Worm (Caenorhabditis elegans) whole organism, L1 larva: ENCODE measurements around the gene col-12.
A peak's percentile ranks its signal among the peaks of the same experiment; 100 is the strongest.

Source experiments
- C04F5.9 ChIP-seq: sonication (generic microtip); optimal IDR thresholded peaks from 2 replicates; lab custom pipeline; 2016; ENCODE audit warnings: missing genetic modification characterization, missing compliant biosample characterization
- C16A3.4 ChIP-seq: fragments of 150-350 bp; optimal IDR thresholded peaks from 2 replicates; lab custom pipeline; 2014; ENCODE audit warnings: missing biosample characterization, missing genetic modification characterization
- F16B12.6 ChIP-seq: fragments of 150-350 bp; optimal IDR thresholded peaks from 2 replicates; lab custom pipeline; 2014; ENCODE audit warnings: missing biosample characterization, missing genetic modification characterization
- Y116A8C.19 ChIP-seq: sonication (generic microtip); optimal IDR thresholded peaks from 2 replicates; lab custom pipeline; 2016; ENCODE audit warnings: missing compliant biosample characterization, missing genetic modification characterization, borderline replicate concordance
- aha-1 ChIP-seq: fragments of 150-350 bp; optimal IDR thresholded peaks from 2 replicates; lab custom pipeline; 2014; ENCODE audit warnings: missing biosample characterization, missing genetic modification characterization
- alr-1 ChIP-seq: fragments of 200-800 bp; sonication (Bioruptor generic); optimal IDR thresholded peaks from 2 replicates; lab custom pipeline; 2018; ENCODE audit warnings: borderline replicate concordance, mild to moderate bottlenecking, missing genetic modification characterization, missing compliant biosample characterization
- blmp-1 ChIP-seq: fragments of 150-350 bp; optimal IDR thresholded peaks from 2 replicates; lab custom pipeline; 2014; ENCODE audit warnings: missing biosample characterization, missing genetic modification characterization
- ceh-8 ChIP-seq: fragments of 200-800 bp; sonication (Bioruptor generic); optimal IDR thresholded peaks from 2 replicates; lab custom pipeline; 2018; ENCODE audit warnings: mild to moderate bottlenecking, missing genetic modification characterization, moderate library complexity, missing compliant biosample characterization
- ceh-82 ChIP-seq, 3 experiments: fragments of 150-350 bp in 1 of 3; sonication (generic microtip) in 2 of 3; optimal IDR thresholded peaks; 2 replicates each; lab custom pipeline; 2014 to 2017; ENCODE audit warnings: missing biosample characterization in 3 of 3, missing genetic modification characterization in 3 of 3
- ceh-88 ChIP-seq: fragments of 200-800 bp; sonication (Bioruptor generic); IDR thresholded peaks from 2 replicates; pipeline ENCODE4 v1.3.6; 2022; ENCODE audit warnings: missing genetic modification characterization, missing compliant biosample characterization
- ceh-90 ChIP-seq: sonication (generic microtip); optimal IDR thresholded peaks from 2 replicates; lab custom pipeline; 2016; ENCODE audit warnings: missing genetic modification characterization, missing compliant biosample characterization
- ces-1 ChIP-seq: fragments of 150-350 bp; optimal IDR thresholded peaks from 2 replicates; lab custom pipeline; 2014; ENCODE audit warnings: missing biosample characterization, missing genetic modification reagents, missing genetic modification characterization
- dpl-1 ChIP-seq, 3 experiments: fragments of 150-350 bp in 2 of 3; sonication (generic microtip) in 1 of 3; optimal IDR thresholded peaks; 2 replicates each; lab custom pipeline; 2014 to 2017; ENCODE audit warnings: missing biosample characterization in 3 of 3, missing genetic modification characterization in 3 of 3, missing genetic modification reagents in 3 of 3
- dsc-1 ChIP-seq: sonication (generic microtip); optimal IDR thresholded peaks from 2 replicates; lab custom pipeline; 2016; ENCODE audit warnings: mild to moderate bottlenecking, missing genetic modification characterization, missing compliant biosample characterization
- efl-1 ChIP-seq, 4 experiments: fragments of 150-350 bp; optimal IDR thresholded peaks in 3 of 4; peaks in 1 of 4; 1 replicate in 1 of 4; 2 replicates in 3 of 4; lab custom pipeline; 2014; ENCODE audit warnings: missing biosample characterization in 2 of 4, missing genetic modification characterization in 2 of 4, missing genetic modification reagents in 2 of 4
- efl-3 ChIP-seq: fragments of 200-800 bp; sonication (Bioruptor generic); optimal IDR thresholded peaks from 2 replicates; lab custom pipeline; 2018; ENCODE audit warnings: mild to moderate bottlenecking, missing genetic modification characterization, missing compliant biosample characterization
- elt-2 ChIP-seq: sonication (generic microtip); optimal IDR thresholded peaks from 2 replicates; lab custom pipeline; 2016; ENCODE audit warnings: missing genetic modification characterization, mild to moderate bottlenecking, inconsistent platforms, missing compliant biosample characterization, missing genetic modification reagents
- fkh-4 ChIP-seq: sonication (generic microtip); optimal IDR thresholded peaks from 2 replicates; lab custom pipeline; 2016; ENCODE audit warnings: missing compliant biosample characterization, missing genetic modification characterization, borderline replicate concordance
- fkh-8 ChIP-seq: sonication (generic microtip); optimal IDR thresholded peaks from 2 replicates; lab custom pipeline; 2016; ENCODE audit warnings: mild to moderate bottlenecking, missing genetic modification characterization, missing compliant biosample characterization
- fos-1 ChIP-seq: fragments of 150-350 bp; optimal IDR thresholded peaks from 2 replicates; lab custom pipeline; 2014; ENCODE audit warnings: missing biosample characterization, missing genetic modification characterization
- grh-1 ChIP-seq: fragments of 200-800 bp; sonication (Bioruptor generic); IDR thresholded peaks from 2 replicates; pipeline ENCODE4 v1.3.6; 2022; ENCODE audit warnings: missing genetic modification reagents, missing genetic modification characterization, missing compliant biosample characterization
- hlh-4 ChIP-seq: sonication (generic microtip); optimal IDR thresholded peaks from 2 replicates; lab custom pipeline; 2016; ENCODE audit warnings: mild to moderate bottlenecking, missing genetic modification characterization, missing compliant biosample characterization
- irx-1 ChIP-seq: sonication (generic microtip); optimal IDR thresholded peaks from 2 replicates; lab custom pipeline; 2016; ENCODE audit warnings: missing genetic modification characterization, missing compliant biosample characterization
- lin-14 ChIP-seq: fragments of 200-800 bp; sonication (Bioruptor generic); optimal IDR thresholded peaks from 2 replicates; lab custom pipeline; 2018; ENCODE audit warnings: mild to moderate bottlenecking, missing genetic modification characterization, moderate library complexity, missing compliant biosample characterization
- lsy-2 ChIP-seq, 2 experiments: fragments of 150-350 bp; optimal IDR thresholded peaks; 2 replicates each; lab custom pipeline; 2014; ENCODE audit warnings: missing biosample characterization in 2 of 2, missing genetic modification characterization in 2 of 2
- mab-9 ChIP-seq: fragments of 200-800 bp; sonication (Bioruptor generic); IDR thresholded peaks from 2 replicates; pipeline ENCODE4 v1.3.6; 2022; ENCODE audit warnings: missing genetic modification reagents, missing genetic modification characterization, missing compliant biosample characterization
- nhr-11 ChIP-seq: fragments of 150-350 bp; optimal IDR thresholded peaks from 2 replicates; lab custom pipeline; 2014; ENCODE audit warnings: missing biosample characterization, missing genetic modification characterization
- nhr-12 ChIP-seq: sonication (generic microtip); optimal IDR thresholded peaks from 2 replicates; lab custom pipeline; 2017; ENCODE audit warnings: missing biosample characterization, missing genetic modification characterization
- nhr-19 ChIP-seq: fragments of 200-800 bp; sonication (Bioruptor generic); conservative IDR thresholded peaks from 2 replicates; pipeline ENCODE4 v1.3.6; 2022; ENCODE audit warnings: missing genetic modification characterization, missing compliant biosample characterization
- nhr-20 ChIP-seq: sonication (generic microtip); optimal IDR thresholded peaks from 2 replicates; lab custom pipeline; 2016; ENCODE audit warnings: mild to moderate bottlenecking, missing genetic modification characterization, missing compliant biosample characterization
- nhr-237 ChIP-seq: fragments of 150-350 bp; optimal IDR thresholded peaks from 2 replicates; lab custom pipeline; 2014; ENCODE audit warnings: missing biosample characterization, missing genetic modification characterization
- nhr-47 ChIP-seq: sonication (generic microtip); optimal IDR thresholded peaks from 2 replicates; lab custom pipeline; 2016; ENCODE audit warnings: mild to moderate bottlenecking, missing genetic modification characterization, moderate library complexity, missing compliant biosample characterization
- nhr-71 ChIP-seq: sonication (generic microtip); optimal IDR thresholded peaks from 2 replicates; lab custom pipeline; 2016; ENCODE audit warnings: mild to moderate bottlenecking, missing genetic modification characterization, moderate library complexity, missing compliant biosample characterization
- nhr-76 ChIP-seq: sonication (generic microtip); optimal IDR thresholded peaks from 2 replicates; lab custom pipeline; 2017; ENCODE audit warnings: missing biosample characterization, missing genetic modification characterization
- nhr-84 ChIP-seq: sonication (generic microtip); optimal IDR thresholded peaks from 2 replicates; lab custom pipeline; 2017; ENCODE audit warnings: missing biosample characterization, missing genetic modification characterization
- nhr-85 ChIP-seq: sonication (generic microtip); peaks from one replicate; lab custom pipeline; 2016; ENCODE audit warnings: missing genetic modification characterization, inconsistent platforms, missing compliant biosample characterization
- nhr-90 ChIP-seq: sonication (generic microtip); optimal IDR thresholded peaks from 2 replicates; lab custom pipeline; 2016; ENCODE audit warnings: mild to moderate bottlenecking, missing genetic modification characterization, missing compliant biosample characterization; ENCODE audit not compliant: poor library complexity
- pax-3 ChIP-seq: fragments of 200-800 bp; sonication (Bioruptor generic); optimal IDR thresholded peaks from 2 replicates; lab custom pipeline; 2018; ENCODE audit warnings: mild to moderate bottlenecking, missing genetic modification characterization, moderate library complexity, missing compliant biosample characterization
- pqm-1 ChIP-seq: sonication (generic microtip); optimal IDR thresholded peaks from 3 replicates; lab custom pipeline; 2017; ENCODE audit warnings: missing biosample characterization, missing genetic modification characterization
- sox-4 ChIP-seq: sonication (generic microtip); optimal IDR thresholded peaks from 2 replicates; lab custom pipeline; 2016; ENCODE audit warnings: missing genetic modification characterization, missing compliant biosample characterization
- sup-37 ChIP-seq: fragments of 200-800 bp; sonication (Bioruptor generic); optimal IDR thresholded peaks from 2 replicates; lab custom pipeline; 2018; ENCODE audit warnings: mild to moderate bottlenecking, missing genetic modification characterization, missing compliant biosample characterization
- swsn-7 ChIP-seq: sonication (generic microtip); optimal IDR thresholded peaks from 2 replicates; lab custom pipeline; 2016; ENCODE audit warnings: missing genetic modification characterization, missing compliant biosample characterization
- tbx-2 ChIP-seq: sonication (generic microtip); optimal IDR thresholded peaks from 2 replicates; lab custom pipeline; 2016; ENCODE audit warnings: missing genetic modification characterization, missing compliant biosample characterization
- tlp-1 ChIP-seq: fragments of 150-350 bp; optimal IDR thresholded peaks from 2 replicates; lab custom pipeline; 2014; ENCODE audit warnings: missing biosample characterization, missing genetic modification characterization
- unc-62 ChIP-seq: fragments of 150-350 bp; optimal IDR thresholded peaks from 2 replicates; lab custom pipeline; 2014; ENCODE audit warnings: missing biosample characterization, missing genetic modification reagents, missing genetic modification characterization
- unc-86 ChIP-seq: sonication (generic microtip); optimal IDR thresholded peaks from 2 replicates; lab custom pipeline; 2016; ENCODE audit warnings: missing genetic modification characterization, missing compliant biosample characterization
- vab-15 ChIP-seq: sonication (generic microtip); optimal IDR thresholded peaks from 2 replicates; lab custom pipeline; 2017; ENCODE audit warnings: missing genotype, mild to moderate bottlenecking, missing genetic modification characterization, missing compliant biosample characterization
- zag-1 ChIP-seq: fragments of 150-350 bp; optimal IDR thresholded peaks from 2 replicates; lab custom pipeline; 2014; ENCODE audit warnings: missing biosample characterization, missing genetic modification characterization
- zip-4 ChIP-seq: fragments of 200-800 bp; sonication (Bioruptor generic); optimal IDR thresholded peaks from 2 replicates; lab custom pipeline; 2018; ENCODE audit warnings: mild to moderate bottlenecking, missing genetic modification characterization, moderate library complexity, missing compliant biosample characterization
- ztf-11 ChIP-seq, 2 experiments: sonication (generic microtip); optimal IDR thresholded peaks; 2 replicates each; lab custom pipeline; 2016 to 2017; ENCODE audit warnings: missing genetic modification characterization in 2 of 2, missing biosample characterization in 1 of 2, missing compliant biosample characterization in 1 of 2
- ztf-4 ChIP-seq: fragments of 150-350 bp; optimal IDR thresholded peaks from 2 replicates; lab custom pipeline; 2014; ENCODE audit warnings: missing biosample characterization, missing genetic modification characterization

The col-12 gene

ce11 chrV:10466607-10467092 lies 41.7 kb upstream of the col-12 start (continued):
- TF ChIP-seq F16B12.6 (peak; percentile 24), nhr-19 (GFP tag; lab: Robert Waterston, UW) (peak; percentile 93)

- no peak for TF ChIP-seq ceh-82 (tag; optimal IDR thresholded peaks at IDR 0.05; lab: Kevin White, UChicago)
- TF ChIP-seq C04F5.9 (tag; lab: Kevin White, UChicago), result no peak
- TF ChIP-seq blmp-1 (tag; lab: Kevin White, UChicago), result no peak
- no peak for TF ChIP-seq nhr-76 (tag; lab: Kevin White, UChicago)
- no peak for TF ChIP-seq fos-1 (tag; lab: Kevin White, UChicago)
- no peak for TF ChIP-seq fkh-4 (tag; lab: Kevin White, UChicago)
- peak; percentile 98 for TF ChIP-seq hlh-4
- TF ChIP-seq aha-1 (tag; lab: Kevin White, UChicago), result no peak
- peak; percentile 73 for TF ChIP-seq nhr-47 (tag; lab: Kevin White, UChicago)
- no peak for TF ChIP-seq ztf-4
- no peak for TF ChIP-seq pqm-1 (tag; lab: Kevin White, UChicago)
- TF ChIP-seq nhr-84 (tag; lab: Kevin White, UChicago), result no peak
- peak; percentile 2 for TF ChIP-seq pax-3 (tag; lab: Kevin White, UChicago)
- TF ChIP-seq grh-1 (GFP tag; lab: Robert Waterston, UW), result no peak
- TF ChIP-seq C16A3.4 (tag; lab: Kevin White, UChicago), result no peak
- no peak for TF ChIP-seq nhr-237
- TF ChIP-seq dsc-1 (tag; lab: Kevin White, UChicago), result peak; percentile 85
- TF ChIP-seq fkh-8 (tag; lab: Kevin White, UChicago), result peak; percentile 80
- TF ChIP-seq nhr-85 (tag; lab: Kevin White, UChicago), result peak; percentile 6
- TF ChIP-seq elt-2 (tag; lab: Kevin White, UChicago), result no peak
- no peak for TF ChIP-seq Y116A8C.19 (tag; lab: Kevin White, UChicago)
- TF ChIP-seq efl-1 (optimal IDR thresholded peaks at IDR 0.05; lab: Kevin White, UChicago), result no peak
- peak in 1 of 2 experiments; percentile 7 for TF ChIP-seq efl-1 (GFP tag; optimal IDR thresholded peaks at IDR 0.05 in 1 of 2; lab: Kevin White, UChicago)
- TF ChIP-seq swsn-7 (tag; lab: Kevin White, UChicago), result peak; percentile 34
- no peak for TF ChIP-seq sox-4 (tag; lab: Kevin White, UChicago)
- TF ChIP-seq ceh-8 (GFP tag; lab: Kevin White, UChicago), result peak; percentile 90
- no peak for TF ChIP-seq vab-15 (tag; lab: Kevin White, UChicago)
- no peak for TF ChIP-seq unc-86
- no peak for TF ChIP-seq nhr-12 (tag; lab: Kevin White, UChicago)
- TF ChIP-seq lsy-2 (tag; optimal IDR thresholded peaks at IDR 0.05; lab: Kevin White, UChicago), result peak in 1 of 2 experiments; percentile 38
- TF ChIP-seq tlp-1 (tag; lab: Kevin White, UChicago), result no peak
- TF ChIP-seq unc-62 (GFP tag; lab: Kevin White, UChicago), result no peak
- TF ChIP-seq alr-1 (tag; lab: Kevin White, UChicago), result no peak
- TF ChIP-seq zag-1, result no peak
- TF ChIP-seq ztf-11 (tag; optimal IDR thresholded peaks at IDR 0.05; lab: Kevin White, UChicago), result no peak
- TF ChIP-seq tbx-2 (tag; lab: Kevin White, UChicago), result no peak
- no peak for TF ChIP-seq mab-9 (GFP tag; lab: Robert Waterston, UW)
- TF ChIP-seq sup-37 (GFP tag; lab: Kevin White, UChicago), result no peak
- no peak for TF ChIP-seq nhr-11 (tag; lab: Kevin White, UChicago)
- peak; percentile 84 for TF ChIP-seq nhr-71
- peak; percentile 71 for TF ChIP-seq lin-14 (GFP tag; lab: Kevin White, UChicago)
- no peak for TF ChIP-seq zip-4 (GFP tag; lab: Kevin White, UChicago)
- TF ChIP-seq ces-1, result no peak
- 0 out of 2 replicates have a peak, but pooled peaks have one; percentile 33 for TF ChIP-seq ceh-88
- no peak for TF ChIP-seq irx-1
- no peak for TF ChIP-seq ceh-90 (tag; lab: Kevin White, UChicago)
- TF ChIP-seq nhr-20 (tag; lab: Kevin White, UChicago), result peak; percentile 51
- TF ChIP-seq efl-3, result no peak
- TF ChIP-seq dpl-1 (GFP tag; optimal IDR thresholded peaks at IDR 0.05; lab: Kevin White, UChicago), result no peak
- TF ChIP-seq nhr-90, result no peak
Measured at ce11 chrV:10465478-10465877, 40.5 kb upstream of the col-12 start.
